Worm (Caenorhabditis elegans) whole organism, mixed stage, embryonic: ENCODE data around the gene srx-44.

Experiments used
- cnd-1 ChIP-seq: fragments of 200-800 bp; sonication (Bioruptor generic); optimal IDR thresholded peaks from 2 replicates; lab custom pipeline; 2018; ENCODE audit warnings: mild to moderate bottlenecking, missing genetic modification characterization, missing compliant biosample characterization
- elt-1 ChIP-seq: sonication (generic microtip); optimal IDR thresholded peaks from 2 replicates; lab custom pipeline; 2017; ENCODE audit warnings: missing genetic modification characterization, mild to moderate bottlenecking, missing compliant biosample characterization, antibody characterized with exemption, moderate library complexity, borderline replicate concordance; ENCODE audit not compliant: insufficient read depth
- elt-3 ChIP-seq: fragments of 150-350 bp; optimal IDR thresholded peaks from 2 replicates; lab custom pipeline; 2014; ENCODE audit warnings: missing biosample characterization, missing genetic modification characterization
- ham-2 ChIP-seq: fragments of 200-800 bp; sonication (Bioruptor generic); optimal IDR thresholded peaks from 2 replicates; lab custom pipeline; 2018; ENCODE audit warnings: mild to moderate bottlenecking, missing genetic modification characterization, missing compliant biosample characterization
- lin-13 ChIP-seq: fragments of 150-350 bp; optimal IDR thresholded peaks from 2 replicates; lab custom pipeline; 2014; ENCODE audit warnings: missing biosample characterization, missing genetic modification characterization
- lsy-2 ChIP-seq: fragments of 150-350 bp; optimal IDR thresholded peaks from 2 replicates; lab custom pipeline; 2014; ENCODE audit warnings: missing biosample characterization, missing genetic modification characterization
- mep-1 ChIP-seq: fragments of 150-350 bp; optimal IDR thresholded peaks from 2 replicates; lab custom pipeline; 2017; ENCODE audit warnings: missing biosample characterization, missing genetic modification reagents, missing genetic modification characterization, inconsistent platforms
- nhr-12 ChIP-seq: fragments of 150-350 bp; optimal IDR thresholded peaks from 2 replicates; lab custom pipeline; 2014; ENCODE audit warnings: missing biosample characterization, missing genetic modification characterization
- nhr-28 ChIP-seq: fragments of 150-350 bp; optimal IDR thresholded peaks from 2 replicates; lab custom pipeline; 2014; ENCODE audit warnings: missing biosample characterization, missing genetic modification characterization
- nhr-76 ChIP-seq: sonication (generic microtip); optimal IDR thresholded peaks from 2 replicates; lab custom pipeline; 2017; ENCODE audit warnings: missing biosample characterization, missing genetic modification characterization
- pha-4 ChIP-seq: fragments of 150-350 bp; optimal IDR thresholded peaks from 2 replicates; lab custom pipeline; 2018; ENCODE audit warnings: missing biosample characterization, missing genetic modification reagents, missing genetic modification characterization
- unc-62 ChIP-seq: fragments of 150-350 bp; optimal IDR thresholded peaks from 2 replicates; lab custom pipeline; 2014; ENCODE audit warnings: missing biosample characterization, missing genetic modification reagents, missing genetic modification characterization
- zip-8 ChIP-seq: fragments of 150-350 bp; optimal IDR thresholded peaks from 2 replicates; lab custom pipeline; 2014; ENCODE audit warnings: missing biosample characterization, missing genetic modification characterization
- ztf-11 ChIP-seq: fragments of 150-350 bp; optimal IDR thresholded peaks from 2 replicates; lab custom pipeline; 2014; ENCODE audit warnings: missing biosample characterization, missing genetic modification characterization

- TF ChIP-seq cnd-1, result no peak
- no peak for TF ChIP-seq pha-4 (tag; lab: Kevin White, UChicago)
- no peak for TF ChIP-seq nhr-76
- no peak for TF ChIP-seq elt-3 (tag; lab: Kevin White, UChicago)
- TF ChIP-seq ztf-11 (tag; lab: Kevin White, UChicago), result no peak
- TF ChIP-seq lsy-2, result no peak
- TF ChIP-seq nhr-12 (tag; lab: Kevin White, UChicago), result no peak
- no peak for TF ChIP-seq unc-62 (GFP tag; lab: Kevin White, UChicago)
- TF ChIP-seq mep-1, result no peak
- no peak for TF ChIP-seq nhr-28 (tag; lab: Kevin White, UChicago)
- TF ChIP-seq ham-2 (GFP tag; lab: Kevin White, UChicago), result no peak
- TF ChIP-seq lin-13 (tag; lab: Kevin White, UChicago), result no peak
- no peak for TF ChIP-seq elt-1
- TF ChIP-seq zip-8 (tag; lab: Kevin White, UChicago), result no peak
These were observed 41.8 kb upstream of the srx-44 start, which contains the start of gene oac-20 for ce11 chrV:15978232-15978764.
